Fruit fly (Drosophila melanogaster): Measurements from ENCODE around the gene elm.

The elm gene

dm6 chr3R:5622985-5623630 is 31.6 kb downstream of the elm start:
- TF ChIP-seq usp (GFP tag; optimal IDR thresholded peaks at IDR 0.05) = no peak
- TF ChIP-seq CG8478 (optimal IDR thresholded peaks at IDR 0.05) = no peak
- no peak for TF ChIP-seq pan (optimal IDR thresholded peaks at IDR 0.05)
- no peak for TF ChIP-seq EcR (GFP tag; optimal IDR thresholded peaks at IDR 0.05)
- no peak for TF ChIP-seq psq (optimal IDR thresholded peaks at IDR 0.05)
- no peak for TF ChIP-seq Dll (optimal IDR thresholded peaks at IDR 0.05)

- TF ChIP-seq pan (optimal IDR thresholded peaks at IDR 0.05) (no peak), Dll (optimal IDR thresholded peaks at IDR 0.05) (no peak), psq (optimal IDR thresholded peaks at IDR 0.05) (no peak), CG8478 (optimal IDR thresholded peaks at IDR 0.05) (no peak), usp (GFP tag; optimal IDR thresholded peaks at IDR 0.05) (no peak), EcR (GFP tag; optimal IDR thresholded peaks at IDR 0.05) (no peak)
Measured at dm6 chr3R:5622406-5622752, 32.3 kb downstream of the elm start.

DNA sequence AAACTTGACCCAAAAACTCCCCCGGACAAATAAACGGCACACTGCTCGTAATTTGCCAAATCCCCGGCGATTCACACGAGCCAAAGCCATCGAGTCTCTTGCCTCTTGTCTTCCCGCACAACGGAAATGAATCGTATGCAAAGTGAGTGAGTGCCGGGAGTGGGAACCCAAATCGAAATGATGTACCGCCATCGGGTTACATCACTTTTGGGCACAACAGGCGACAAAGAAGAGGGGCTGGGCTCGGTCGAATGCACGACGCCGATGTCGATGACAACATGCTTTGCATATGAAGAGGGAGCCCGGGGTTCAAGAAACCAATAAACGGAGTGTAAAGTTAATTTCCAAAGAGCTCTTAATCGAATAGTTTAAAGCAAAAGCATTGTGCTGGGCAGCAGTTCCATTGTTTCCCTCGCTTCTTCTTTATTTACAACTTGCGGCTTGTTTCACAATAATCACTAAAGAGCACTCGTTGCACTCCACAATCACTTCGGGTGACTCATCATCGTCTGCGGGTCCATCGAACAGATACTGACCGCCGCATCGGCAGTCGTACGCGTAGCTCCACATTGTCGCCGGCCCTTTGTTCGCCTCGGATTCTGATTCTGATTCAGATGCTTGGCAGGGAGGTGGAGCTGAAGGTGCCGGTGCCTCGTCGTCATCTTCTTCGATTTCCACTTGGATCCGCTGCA is 32.8 kb downstream of the elm start:
- no peak for TF ChIP-seq usp (GFP tag; optimal IDR thresholded peaks at IDR 0.05)

DNA sequence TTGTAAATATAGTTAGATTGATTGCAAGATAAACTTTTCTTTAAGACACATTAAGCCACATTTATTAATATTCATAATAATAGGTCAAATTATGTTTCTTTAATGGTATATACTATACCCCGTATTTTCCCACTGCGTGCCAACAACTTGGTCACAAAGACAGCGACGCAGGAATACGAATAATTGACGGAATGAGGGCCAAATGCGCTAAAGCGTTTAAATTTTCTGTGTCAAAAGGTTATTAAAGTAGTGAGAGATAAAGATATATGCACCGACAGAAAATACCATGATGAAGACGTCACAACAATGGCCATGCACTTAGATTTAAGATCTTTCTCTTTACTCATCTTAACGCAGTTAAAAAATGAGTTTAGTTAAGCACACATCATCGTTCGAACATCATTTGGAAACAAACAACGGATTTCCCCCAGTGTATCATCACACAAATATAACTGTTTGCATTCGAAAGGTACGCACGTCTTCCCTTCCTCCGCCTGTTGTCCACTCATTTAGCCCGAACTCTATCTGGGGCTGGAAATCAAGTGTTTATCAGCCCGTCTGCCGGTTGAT is 34.2 kb downstream of the elm start:
- TF ChIP-seq Dll (optimal IDR thresholded peaks at IDR 0.05) (no peak), CG8478 (optimal IDR thresholded peaks at IDR 0.05) (no peak), pan (optimal IDR thresholded peaks at IDR 0.05) (no peak), psq (optimal IDR thresholded peaks at IDR 0.05) (no peak)

DNA sequence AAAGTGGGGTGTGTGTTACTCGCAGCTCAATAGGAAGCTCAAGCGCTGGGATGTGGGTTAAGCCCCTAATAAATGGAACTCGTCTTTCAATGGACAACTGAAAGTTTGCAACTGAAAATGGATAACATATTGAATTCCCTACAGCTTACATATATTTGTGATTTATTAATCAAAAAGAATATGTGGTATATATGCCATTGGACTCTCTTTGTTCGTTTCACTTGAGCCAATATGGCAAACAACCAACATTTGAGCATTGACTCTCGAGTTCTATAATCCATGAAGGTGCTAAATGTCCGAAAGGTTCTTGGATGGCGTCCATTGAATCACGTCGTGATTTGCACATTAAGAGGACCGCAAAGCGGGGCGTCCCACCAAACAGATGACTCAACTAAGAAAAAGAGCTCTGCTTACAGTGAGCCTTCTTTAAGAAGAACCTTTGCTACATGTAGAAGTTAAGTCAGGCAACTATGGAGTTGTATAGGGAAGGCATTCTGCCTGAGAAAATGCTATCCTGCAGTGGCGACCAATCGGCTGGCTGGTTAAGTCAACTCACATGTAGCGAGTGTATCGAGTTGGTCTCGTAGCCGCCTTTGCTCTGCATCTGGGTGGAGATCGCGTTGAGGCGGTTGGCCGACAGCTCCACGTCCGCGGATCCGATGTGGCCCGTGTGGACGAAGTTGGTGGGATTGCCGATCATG is 36.6 kb downstream of the elm start:
- no peak for TF ChIP-seq CG8478 (optimal IDR thresholded peaks at IDR 0.05)
- no peak for TF ChIP-seq psq (optimal IDR thresholded peaks at IDR 0.05)
- no peak for TF ChIP-seq usp (GFP tag; optimal IDR thresholded peaks at IDR 0.05)
- no peak for TF ChIP-seq Dll (optimal IDR thresholded peaks at IDR 0.05)
- no peak for TF ChIP-seq EcR (GFP tag; optimal IDR thresholded peaks at IDR 0.05)
- no peak for TF ChIP-seq pan (optimal IDR thresholded peaks at IDR 0.05)

- TF ChIP-seq usp (GFP tag; optimal IDR thresholded peaks at IDR 0.05) (no peak), Dll (optimal IDR thresholded peaks at IDR 0.05) (no peak), CG8478 (optimal IDR thresholded peaks at IDR 0.05) (no peak), psq (optimal IDR thresholded peaks at IDR 0.05) (no peak)
Measured at dm6 chr3R:5615484-5615883, 39.2 kb downstream of the elm start.

DNA sequence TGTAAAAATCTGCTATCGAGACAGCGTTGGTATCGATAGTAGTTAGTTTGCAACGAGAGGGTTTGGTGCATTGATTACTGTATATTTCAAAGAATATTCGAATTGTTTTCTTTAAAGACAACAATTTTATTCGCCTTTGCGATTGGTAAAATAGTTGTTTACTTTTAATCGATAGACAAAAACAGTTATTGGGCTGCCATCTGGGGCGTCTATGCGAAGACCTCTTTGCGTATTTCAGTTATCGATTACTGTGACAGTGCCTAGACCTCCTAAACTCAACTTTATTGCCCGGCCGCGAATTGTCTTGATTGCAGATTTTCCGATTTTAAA is 41.6 kb downstream of the elm start, which contains the start of gene Atu:
Gene Atu, plus strand, starts transcription at position 245 of the 330 bp plus-strand sequence.
- no peak for TF ChIP-seq psq (optimal IDR thresholded peaks at IDR 0.05)
- no peak for TF ChIP-seq CG8478 (optimal IDR thresholded peaks at IDR 0.05)
- no peak for TF ChIP-seq EcR (GFP tag; optimal IDR thresholded peaks at IDR 0.05)
- TF ChIP-seq Dll (optimal IDR thresholded peaks at IDR 0.05) = no peak
- no peak for TF ChIP-seq usp (GFP tag; optimal IDR thresholded peaks at IDR 0.05)
- TF ChIP-seq pan (optimal IDR thresholded peaks at IDR 0.05) = no peak

DNA sequence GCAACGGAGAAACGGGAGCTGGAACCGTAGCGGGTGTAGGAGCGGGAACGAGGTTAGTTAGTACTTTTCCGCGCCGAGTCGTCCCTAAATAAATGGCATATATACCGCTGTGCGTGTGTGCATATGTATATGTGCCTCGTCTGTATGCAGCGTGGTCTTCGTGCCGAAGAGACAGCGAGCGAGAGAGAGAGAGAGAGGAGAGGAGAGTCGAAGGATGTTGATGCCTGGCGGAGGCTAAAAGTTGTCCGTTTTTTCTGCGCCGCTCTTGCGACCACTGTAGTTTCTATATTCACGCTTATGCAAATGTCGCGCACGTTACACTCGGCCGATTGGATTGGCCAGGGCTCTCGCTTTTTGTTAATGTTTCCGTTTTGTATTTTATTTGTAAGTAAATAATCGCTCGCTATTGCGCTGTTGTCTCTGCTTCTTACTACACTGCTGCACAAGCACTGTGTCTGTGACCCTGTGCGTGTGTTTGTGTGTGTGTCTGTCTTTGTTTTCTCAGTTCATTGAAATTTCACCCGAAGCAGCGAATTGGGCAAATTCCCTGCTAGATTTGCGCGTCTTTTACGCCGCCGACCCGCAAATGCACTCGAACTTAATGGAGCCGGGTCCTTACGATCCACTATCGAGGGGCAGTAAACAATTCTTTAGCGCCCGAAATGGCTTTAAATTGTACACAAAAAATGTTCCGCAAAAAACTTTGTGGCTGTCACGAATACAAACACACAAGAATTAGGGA is 42.1 kb downstream of the elm start, which contains the start of gene Rga:
Gene Rga, minus strand, starts transcription at position 741 of the 742 bp plus-strand sequence.
- TF ChIP-seq Dll (optimal IDR thresholded peaks at IDR 0.05) = peak; percentile 11
- no peak for TF ChIP-seq psq (optimal IDR thresholded peaks at IDR 0.05)

DNA sequence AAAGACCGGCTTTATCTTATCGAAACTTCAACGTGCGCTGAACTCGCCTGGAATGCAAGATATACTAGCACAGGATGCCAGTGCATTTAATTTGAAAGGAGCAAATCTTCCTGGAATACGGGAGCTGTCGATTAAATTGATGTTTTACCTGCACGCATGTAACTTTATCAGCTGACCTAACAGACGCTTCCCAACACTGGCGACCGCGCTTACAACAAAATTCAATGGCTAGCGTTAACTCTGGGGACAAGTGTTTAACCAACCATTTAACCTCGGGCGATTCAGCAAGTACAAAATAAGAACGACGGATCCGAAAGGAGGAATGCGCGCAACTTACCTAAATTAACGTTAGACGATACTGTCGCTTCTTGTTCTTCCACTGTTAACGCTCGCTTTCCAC is 42.9 kb downstream of the elm start:
- no peak for TF ChIP-seq Dll (optimal IDR thresholded peaks at IDR 0.05)
- TF ChIP-seq usp (GFP tag; optimal IDR thresholded peaks at IDR 0.05) = no peak
- no peak for TF ChIP-seq EcR (GFP tag; optimal IDR thresholded peaks at IDR 0.05)
- no peak for TF ChIP-seq psq (optimal IDR thresholded peaks at IDR 0.05)
- TF ChIP-seq pan (optimal IDR thresholded peaks at IDR 0.05) = no peak
- no peak for TF ChIP-seq CG8478 (optimal IDR thresholded peaks at IDR 0.05)

DNA sequence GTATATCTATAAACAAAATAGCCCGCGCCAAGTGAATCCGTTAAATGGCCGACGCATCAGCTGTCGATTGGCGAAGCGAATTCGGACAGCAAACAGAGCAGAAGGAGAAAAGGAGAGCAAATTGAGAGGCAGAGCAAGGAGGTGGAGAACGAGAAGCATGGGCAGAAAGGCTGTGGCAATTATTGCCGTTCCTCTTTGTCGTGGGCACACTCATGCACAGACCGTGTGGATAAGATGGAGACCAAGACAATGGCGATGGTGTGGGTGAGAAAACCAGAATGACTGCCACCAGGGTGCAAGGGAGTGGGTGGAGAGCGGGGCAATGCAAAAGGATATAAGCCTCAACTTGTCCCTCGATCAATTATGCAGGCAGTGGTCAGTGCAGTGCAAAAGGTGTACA is 43.5 kb downstream of the elm start:
- TF ChIP-seq CG8478 (optimal IDR thresholded peaks at IDR 0.05) (no peak), psq (optimal IDR thresholded peaks at IDR 0.05) (no peak), usp (GFP tag; optimal IDR thresholded peaks at IDR 0.05) (no peak), EcR (GFP tag; optimal IDR thresholded peaks at IDR 0.05) (no peak), Dll (optimal IDR thresholded peaks at IDR 0.05) (no peak), pan (optimal IDR thresholded peaks at IDR 0.05) (no peak)

DNA sequence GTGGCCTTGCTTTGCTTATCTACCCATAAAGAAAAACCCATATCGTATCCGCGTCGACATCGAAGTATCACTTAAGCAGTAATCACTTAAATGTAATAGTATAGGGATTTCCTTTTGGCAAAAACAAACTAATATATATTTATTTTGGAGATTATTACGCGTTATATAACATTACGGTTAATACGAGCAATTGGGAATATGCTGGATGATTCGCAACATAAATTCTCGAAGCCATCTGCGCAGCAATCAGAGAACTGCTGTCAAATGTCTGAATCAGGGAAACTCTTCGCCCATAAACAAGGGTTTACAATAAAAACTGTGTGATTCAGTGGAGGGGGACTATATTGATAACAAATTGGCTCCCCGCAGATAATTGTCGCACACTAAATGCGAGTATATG is 44.0 kb downstream of the elm start:
- TF ChIP-seq EcR (GFP tag; optimal IDR thresholded peaks at IDR 0.05) (no peak), Dll (optimal IDR thresholded peaks at IDR 0.05) (no peak), psq (optimal IDR thresholded peaks at IDR 0.05) (no peak), usp (GFP tag; optimal IDR thresholded peaks at IDR 0.05) (no peak), pan (optimal IDR thresholded peaks at IDR 0.05) (no peak), CG8478 (optimal IDR thresholded peaks at IDR 0.05) (no peak)

DNA sequence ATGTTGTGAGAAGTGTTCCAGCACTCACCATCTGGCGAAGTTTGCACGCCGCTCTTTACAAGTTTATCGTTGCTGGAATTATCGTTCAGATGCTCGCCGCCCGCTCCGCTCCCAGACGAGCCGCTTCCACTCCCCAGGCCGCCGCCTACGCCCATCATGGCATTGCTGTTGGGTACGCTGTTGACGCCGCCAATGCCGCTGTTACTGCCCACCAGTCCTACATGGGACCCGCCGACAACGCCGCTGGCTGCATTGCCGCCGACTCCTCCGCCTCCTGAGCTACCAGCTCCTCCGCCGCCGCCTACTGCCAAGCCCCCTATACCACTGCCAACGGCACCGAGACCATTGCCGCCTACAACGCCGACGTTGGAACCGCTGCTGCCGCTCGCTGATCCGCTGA is 46.2 kb downstream of the elm start:
- TF ChIP-seq EcR (GFP tag; optimal IDR thresholded peaks at IDR 0.05) (no peak), psq (optimal IDR thresholded peaks at IDR 0.05) (no peak), usp (GFP tag; optimal IDR thresholded peaks at IDR 0.05) (no peak), pan (optimal IDR thresholded peaks at IDR 0.05) (no peak), CG8478 (optimal IDR thresholded peaks at IDR 0.05) (no peak), Dll (optimal IDR thresholded peaks at IDR 0.05) (no peak)

Data from whole organism.